Fruit fly (Drosophila melanogaster) whole organism, embryonic: Measurements from ENCODE around the gene CG7650.

Source experiments
- Antp ChIP-seq: fragments of 200-800 bp; sonication (Bioruptor generic); optimal IDR thresholded peaks from 3 replicates; lab custom pipeline; 2016; ENCODE audit warnings: missing biosample characterization, missing genetic modification characterization
- Atf3 ChIP-seq: fragments of 200-800 bp; sonication (Bioruptor generic); optimal IDR thresholded peaks from 3 replicates; lab custom pipeline; 2016; ENCODE audit warnings: missing biosample characterization, missing genetic modification characterization
- C15 ChIP-seq: fragments of 200-800 bp; sonication (Bioruptor generic); IDR thresholded peaks from 3 replicates; pipeline ENCODE4 v1.3.6; 2022; ENCODE audit warnings: missing biosample characterization, missing genetic modification characterization
- CG10274 ChIP-seq: fragments of 200-800 bp; sonication (Bioruptor generic); optimal IDR thresholded peaks from 3 replicates; lab custom pipeline; 2017; ENCODE audit warnings: missing biosample characterization, mild to moderate bottlenecking, missing genetic modification characterization
- CG10462 ChIP-seq: fragments of 200-800 bp; sonication (Bioruptor generic); optimal IDR thresholded peaks from 2 replicates; lab custom pipeline; 2016; ENCODE audit warnings: missing biosample characterization, missing genetic modification characterization
- CG11085 ChIP-seq: fragments of 200-800 bp; sonication (Bioruptor generic); IDR thresholded peaks from 2 replicates; pipeline ENCODE4 v1.3.6; 2022; ENCODE audit warnings: missing biosample characterization, missing genetic modification characterization
- CG11398 ChIP-seq: fragments of 200-800 bp; sonication (Bioruptor generic); optimal IDR thresholded peaks from 2 replicates; lab custom pipeline; 2016; ENCODE audit warnings: missing biosample characterization, missing genetic modification characterization
- CG12219 ChIP-seq: fragments of 200-800 bp; sonication (Bioruptor generic); optimal IDR thresholded peaks from 3 replicates; lab custom pipeline; 2018; ENCODE audit warnings: missing biosample characterization, mild to moderate bottlenecking, missing genetic modification characterization
- CG13287 ChIP-seq: fragments of 200-800 bp; sonication (Bioruptor generic); IDR thresholded peaks from 2 replicates; pipeline ENCODE4 v1.3.6; 2022; ENCODE audit warnings: missing biosample characterization, missing genetic modification characterization; ENCODE audit not compliant: partially characterized antibody
- CG14441 ChIP-seq: fragments of 200-800 bp; sonication (Bioruptor generic); IDR thresholded peaks from 2 replicates; pipeline ENCODE4 v1.3.6; 2022; ENCODE audit warnings: missing biosample characterization, missing genetic modification characterization
- CG15269 ChIP-seq: fragments of 200-800 bp; sonication (Bioruptor generic); optimal IDR thresholded peaks from 2 replicates; lab custom pipeline; 2018; ENCODE audit warnings: missing biosample characterization, mild to moderate bottlenecking, missing genetic modification characterization, moderate library complexity
- CG3407 ChIP-seq: fragments of 200-800 bp; sonication (Bioruptor generic); optimal IDR thresholded peaks from 2 replicates; lab custom pipeline; 2018; ENCODE audit warnings: missing biosample characterization, mild to moderate bottlenecking, missing genetic modification characterization
- CG4707 ChIP-seq: fragments of 200-800 bp; sonication (Bioruptor generic); optimal IDR thresholded peaks from 2 replicates; lab custom pipeline; 2018; ENCODE audit warnings: missing biosample characterization, mild to moderate bottlenecking, missing genetic modification characterization, moderate library complexity
- CG6272 ChIP-seq: fragments of 200-800 bp; sonication (Bioruptor generic); IDR thresholded peaks from 2 replicates; pipeline ENCODE4 v1.3.6; 2022; ENCODE audit warnings: missing biosample characterization, missing genetic modification characterization
- CG6683 ChIP-seq: fragments of 200-800 bp; sonication (Bioruptor generic); optimal IDR thresholded peaks from 2 replicates; lab custom pipeline; 2017; ENCODE audit warnings: missing biosample characterization, mild to moderate bottlenecking, missing genetic modification characterization, missing genetic modification reagents
- CG7271 ChIP-seq: fragments of 200-800 bp; sonication (Bioruptor generic); optimal IDR thresholded peaks from 2 replicates; lab custom pipeline; 2018; ENCODE audit warnings: missing biosample characterization, mild to moderate bottlenecking, missing genetic modification characterization, moderate library complexity
- CG9797 ChIP-seq: fragments of 200-800 bp; sonication (Bioruptor generic); optimal IDR thresholded peaks from 3 replicates; lab custom pipeline; 2018; ENCODE audit warnings: missing biosample characterization, mild to moderate bottlenecking, missing genetic modification characterization
- Camta ChIP-seq: fragments of 200-800 bp; sonication (Bioruptor generic); optimal IDR thresholded peaks from 2 replicates; lab custom pipeline; 2016; ENCODE audit warnings: missing biosample characterization, missing genetic modification characterization
- Dfd ChIP-seq, 2 experiments: fragments of >200 bp; optimal IDR thresholded peaks; 2 replicates each; lab custom pipeline; 2017; ENCODE audit warnings: missing biosample characterization in 2 of 2, missing genetic modification characterization in 2 of 2
- Doc2 ChIP-seq: fragments of 200-800 bp; sonication (Bioruptor generic); IDR thresholded peaks from 2 replicates; pipeline ENCODE4 v1.3.6; 2022; ENCODE audit warnings: missing biosample characterization, missing genetic modification characterization
- Eip74EF ChIP-seq, 2 experiments: fragments of 200-800 bp in 1 of 2; fragments of >200 bp in 1 of 2; sonication (Bioruptor generic) in 1 of 2; optimal IDR thresholded peaks; 2 replicates each; lab custom pipeline; 2017 to 2019; ENCODE audit warnings: missing biosample characterization in 2 of 2, missing genetic modification characterization in 2 of 2, mild to moderate bottlenecking in 1 of 2, moderate library complexity in 1 of 2
- MESR4 ChIP-seq: fragments of 200-800 bp; sonication (Bioruptor generic); optimal IDR thresholded peaks from 2 replicates; lab custom pipeline; 2018; ENCODE audit warnings: missing biosample characterization, mild to moderate bottlenecking, missing genetic modification characterization, moderate library complexity
- MTF-1 ChIP-seq: fragments of 200-800 bp; sonication (Bioruptor generic); optimal IDR thresholded peaks from 2 replicates; lab custom pipeline; 2018; ENCODE audit warnings: missing biosample characterization, mild to moderate bottlenecking, missing genetic modification characterization, borderline replicate concordance
- PHDP ChIP-seq: fragments of 200-800 bp; sonication (Bioruptor generic); optimal IDR thresholded peaks from 3 replicates; lab custom pipeline; 2018; ENCODE audit warnings: missing biosample characterization, mild to moderate bottlenecking, missing genetic modification characterization, moderate library complexity
- Ptx1 ChIP-seq: fragments of 200-800 bp; sonication (Bioruptor generic); IDR thresholded peaks from 2 replicates; pipeline ENCODE4 v1.3.6; 2022; ENCODE audit warnings: missing biosample characterization, missing genetic modification characterization
- Sox100B ChIP-seq: fragments of 200-800 bp; sonication (Bioruptor generic); optimal IDR thresholded peaks from 3 replicates; lab custom pipeline; 2018; ENCODE audit warnings: missing biosample characterization, mild to moderate bottlenecking, missing genetic modification characterization
- YL-1 ChIP-seq: fragments of 200-800 bp; sonication (Bioruptor generic); optimal IDR thresholded peaks from 3 replicates; lab custom pipeline; 2017; ENCODE audit warnings: missing biosample characterization, mild to moderate bottlenecking, missing genetic modification characterization
- ap ChIP-seq: fragments of 200-800 bp; sonication (Bioruptor generic); IDR thresholded peaks from 2 replicates; pipeline ENCODE4 v1.3.6; 2022; ENCODE audit warnings: missing biosample characterization, missing genetic modification characterization
- bbx ChIP-seq: fragments of 200-800 bp; sonication (Bioruptor generic); IDR thresholded peaks from 2 replicates; pipeline ENCODE4 v1.3.6; 2022; ENCODE audit warnings: missing biosample characterization, missing genetic modification characterization; ENCODE audit not compliant: partially characterized antibody
- bsh ChIP-seq, 2 experiments: fragments of 200-800 bp; sonication (Bioruptor generic); optimal IDR thresholded peaks; 2 replicates each; lab custom pipeline; 2017 to 2018; ENCODE audit warnings: mild to moderate bottlenecking in 2 of 2, missing biosample characterization in 2 of 2, missing genetic modification characterization in 2 of 2, moderate library complexity in 1 of 2
- dimm ChIP-seq: fragments of 200-800 bp; sonication (Bioruptor generic); IDR thresholded peaks from 2 replicates; pipeline ENCODE4 v1.3.6; 2022; ENCODE audit warnings: missing biosample characterization, missing genetic modification characterization
- dm ChIP-seq: fragments of 200-800 bp; sonication (Bioruptor generic); optimal IDR thresholded peaks from 3 replicates; lab custom pipeline; 2016; ENCODE audit warnings: missing biosample characterization, missing genetic modification characterization
- dysf ChIP-seq: fragments of 200-800 bp; sonication (Bioruptor generic); IDR thresholded peaks from 3 replicates; pipeline ENCODE4 v1.3.6; 2022; ENCODE audit warnings: missing biosample characterization, missing genetic modification characterization
- esg ChIP-seq: fragments of 200-800 bp; sonication (Bioruptor generic); conservative IDR thresholded peaks from 2 replicates; pipeline ENCODE4 v1.3.6; 2022; ENCODE audit warnings: missing biosample characterization, missing genetic modification characterization
- ewg ChIP-seq: fragments of 200-800 bp; sonication (Bioruptor generic); optimal IDR thresholded peaks from 3 replicates; lab custom pipeline; 2017; ENCODE audit warnings: mild to moderate bottlenecking, missing biosample characterization, missing genetic modification reagents, missing genetic modification characterization
- eyg ChIP-seq: fragments of 200-800 bp; sonication (Bioruptor generic); optimal IDR thresholded peaks from 3 replicates; lab custom pipeline; 2016; ENCODE audit warnings: missing biosample characterization, missing genetic modification characterization
- fd102C ChIP-seq: fragments of 200-800 bp; sonication (Bioruptor generic); optimal IDR thresholded peaks from 2 replicates; lab custom pipeline; 2018; ENCODE audit warnings: missing biosample characterization, mild to moderate bottlenecking, missing genetic modification characterization, moderate library complexity
- fu2 ChIP-seq: fragments of 200-800 bp; sonication (Bioruptor generic); optimal IDR thresholded peaks from 2 replicates; lab custom pipeline; 2016; ENCODE audit warnings: missing biosample characterization, missing genetic modification characterization
- gcm ChIP-seq: fragments of 200-800 bp; sonication (Bioruptor generic); optimal IDR thresholded peaks from 2 replicates; lab custom pipeline; 2019; ENCODE audit warnings: missing biosample characterization, mild to moderate bottlenecking, missing genetic modification characterization, moderate library complexity
- ham ChIP-seq: fragments of 200-800 bp; sonication (Bioruptor generic); IDR thresholded peaks from 2 replicates; pipeline ENCODE4 v1.3.6; 2022; ENCODE audit warnings: missing biosample characterization, missing genetic modification characterization
- hkb ChIP-seq, 2 experiments: fragments of 200-800 bp in 1 of 2; fragments of >200 bp in 1 of 2; sonication (Bioruptor generic) in 1 of 2; IDR thresholded peaks in 1 of 2; optimal IDR thresholded peaks in 1 of 2; 2 replicates each; pipeline versions ENCODE4 v1.3.6 to Lab custom; 2017 to 2022; ENCODE audit warnings: missing biosample characterization in 1 of 2, missing genetic modification characterization in 1 of 2
- lbe ChIP-seq: fragments of 200-800 bp; sonication (Bioruptor generic); optimal IDR thresholded peaks from 2 replicates; lab custom pipeline; 2016; ENCODE audit warnings: missing biosample characterization, mild to moderate bottlenecking, missing genetic modification characterization
- maf-S ChIP-seq: fragments of 200-800 bp; sonication (Bioruptor generic); optimal IDR thresholded peaks from 2 replicates; lab custom pipeline; 2016; ENCODE audit warnings: missing biosample characterization, missing genetic modification characterization
- mirr ChIP-seq: fragments of 200-800 bp; sonication (Bioruptor generic); optimal IDR thresholded peaks from 3 replicates; lab custom pipeline; 2018; ENCODE audit warnings: missing biosample characterization, mild to moderate bottlenecking, missing genetic modification characterization
- pros ChIP-seq: fragments of 200-800 bp; sonication (Bioruptor generic); optimal IDR thresholded peaks from 3 replicates; lab custom pipeline; 2019; ENCODE audit warnings: missing biosample characterization, mild to moderate bottlenecking, missing genetic modification characterization, moderate library complexity
- rib ChIP-seq: fragments of 200-800 bp; sonication (Bioruptor generic); IDR thresholded peaks from 2 replicates; pipeline ENCODE4 v1.3.6; 2022; ENCODE audit warnings: missing biosample characterization, missing genetic modification characterization
- sisA ChIP-seq: fragments of 200-800 bp; sonication (Bioruptor generic); IDR thresholded peaks from 2 replicates; pipeline ENCODE4 v1.3.6; 2022; ENCODE audit warnings: missing biosample characterization, missing genetic modification characterization
- stc ChIP-seq: fragments of 200-800 bp; sonication (Bioruptor generic); IDR thresholded peaks from 2 replicates; pipeline ENCODE4 v1.3.6; 2022; ENCODE audit warnings: missing biosample characterization, missing genetic modification characterization
- tin ChIP-seq: fragments of 200-800 bp; sonication (Bioruptor generic); optimal IDR thresholded peaks from 3 replicates; lab custom pipeline; 2016; ENCODE audit warnings: missing biosample characterization, missing genetic modification characterization
- z ChIP-seq: fragments of 200-800 bp; sonication (Bioruptor generic); IDR thresholded peaks from 3 replicates; pipeline ENCODE4 v1.3.6; 2022; ENCODE audit warnings: missing biosample characterization, missing genetic modification characterization

CG7650 gene

dm6 chr3L:15566484-15566955 is 43.7 kb downstream of the CG7650 start (continued):
- no peak for TF ChIP-seq C15 (GFP tag; lab: Robert Waterston, UW)
- peak; percentile 65 for TF ChIP-seq CG3407
- peak; percentile 49 for TF ChIP-seq CG7271 (tag; lab: Kevin White, UChicago)
- peak; percentile 20 for TF ChIP-seq fu2 (GFP tag; lab: Kevin White, UChicago)
- no peak for TF ChIP-seq CG15269 (tag; lab: Kevin White, UChicago)
- TF ChIP-seq pros (GFP tag; lab: Kevin White, UChicago): peak; percentile 23
- TF ChIP-seq Atf3: no peak
- no peak for TF ChIP-seq CG11085
- TF ChIP-seq CG10462 (GFP tag; lab: Kevin White, UChicago): no peak
- no peak for TF ChIP-seq Eip74EF (GFP tag; optimal IDR thresholded peaks at IDR 0.05; lab: Kevin White, UChicago)
- peak; percentile 44; the same call in 1 of the 2 replicates for TF ChIP-seq ham (GFP tag; lab: Robert Waterston, UW)
- peak; percentile 58 for TF ChIP-seq eyg
- no peak for TF ChIP-seq z
- TF ChIP-seq bbx: no peak
- peak; percentile 67 for TF ChIP-seq MTF-1 (GFP tag; lab: Kevin White, UChicago)
- no peak for TF ChIP-seq Dfd (GFP tag; optimal IDR thresholded peaks at IDR 0.05; lab: Kevin White, UChicago)
- TF ChIP-seq MESR4: no peak
- no peak for TF ChIP-seq lbe (GFP tag; lab: Kevin White, UChicago)
- no peak for TF ChIP-seq fd102C
- no peak for TF ChIP-seq ap
- no peak for TF ChIP-seq Doc2 (GFP tag; lab: Robert Waterston, UW)
- no peak for TF ChIP-seq esg (GFP tag; lab: Robert Waterston, UW)
- TF ChIP-seq dimm (GFP tag; lab: Robert Waterston, UW): no peak
- TF ChIP-seq maf-S (GFP tag; lab: Kevin White, UChicago): peak; percentile 44
- peak; percentile 61 for TF ChIP-seq CG11398 (GFP tag; lab: Kevin White, UChicago)
- TF ChIP-seq CG6683: peak; percentile 42
- TF ChIP-seq mirr (GFP tag; lab: Kevin White, UChicago): peak; percentile 94
- TF ChIP-seq Sox100B (GFP tag; lab: Kevin White, UChicago): no peak
- no peak for TF ChIP-seq Ptx1
- TF ChIP-seq PHDP (tag; lab: Kevin White, UChicago): peak; percentile 75
- TF ChIP-seq CG10274: peak; percentile 45
- TF ChIP-seq hkb (optimal IDR thresholded peaks at IDR 0.05; lab: Kevin White, UChicago): no peak
- peak; percentile 59 for TF ChIP-seq hkb (GFP tag; IDR thresholded peaks at IDR 0.05; lab: Robert Waterston, UW)
- TF ChIP-seq YL-1 (GFP tag; lab: Kevin White, UChicago): peak; percentile 19
- TF ChIP-seq rib (GFP tag; lab: Robert Waterston, UW): peak; percentile 88; the same call in 1 of the 2 replicates
- no peak for TF ChIP-seq Antp (GFP tag; lab: Kevin White, UChicago)
- TF ChIP-seq CG9797 (GFP tag; lab: Kevin White, UChicago): no peak
- TF ChIP-seq stc (GFP tag; lab: Robert Waterston, UW): 0 out of 2 replicates have a peak, but pooled peaks have one; percentile 17
- TF ChIP-seq sisA (GFP tag; lab: Robert Waterston, UW): no peak
- TF ChIP-seq CG14441 (GFP tag; lab: Robert Waterston, UW): peak; percentile 60; the same call in 1 of the 2 replicates
- no peak for TF ChIP-seq CG6272 (GFP tag; lab: Robert Waterston, UW)
- TF ChIP-seq dm (GFP tag; lab: Kevin White, UChicago): no peak
- peak; percentile 47; the same call in 2 of the 3 replicates for TF ChIP-seq dysf (GFP tag; lab: Robert Waterston, UW)
- peak; percentile 70 for TF ChIP-seq CG4707 (GFP tag; lab: Kevin White, UChicago)
- TF ChIP-seq gcm (GFP tag; lab: Kevin White, UChicago): peak; percentile 55
- peak in 1 of 2 experiments; percentile 56 for TF ChIP-seq bsh (GFP tag; optimal IDR thresholded peaks at IDR 0.05; lab: Kevin White, UChicago)
- TF ChIP-seq ewg (GFP tag; lab: Kevin White, UChicago): no peak
- no peak for TF ChIP-seq tin (GFP tag; lab: Kevin White, UChicago)
- no peak for TF ChIP-seq Camta (GFP tag; lab: Kevin White, UChicago)
- peak; percentile 78 for TF ChIP-seq CG12219 (GFP tag; lab: Kevin White, UChicago)
- no peak for TF ChIP-seq CG13287 (GFP tag; lab: Robert Waterston, UW)
